Worm (Caenorhabditis elegans) whole organism, dauer: ENCODE data around the gene csp-2.
A peak's percentile ranks its signal among the peaks of the same experiment; 100 is the strongest.
"Not testable (repeated sequence)": the region's sequence is repeated elsewhere in the genome, so short reads cannot be mapped to it uniquely, and the experiment has no call there.

Experiments used
- unc-62 ChIP-seq: sonication (generic microtip); optimal IDR thresholded peaks from 2 replicates; lab custom pipeline; 2017; ENCODE audit warnings: missing biosample characterization, missing genetic modification reagents, missing genetic modification characterization

Gene csp-2

DNA sequence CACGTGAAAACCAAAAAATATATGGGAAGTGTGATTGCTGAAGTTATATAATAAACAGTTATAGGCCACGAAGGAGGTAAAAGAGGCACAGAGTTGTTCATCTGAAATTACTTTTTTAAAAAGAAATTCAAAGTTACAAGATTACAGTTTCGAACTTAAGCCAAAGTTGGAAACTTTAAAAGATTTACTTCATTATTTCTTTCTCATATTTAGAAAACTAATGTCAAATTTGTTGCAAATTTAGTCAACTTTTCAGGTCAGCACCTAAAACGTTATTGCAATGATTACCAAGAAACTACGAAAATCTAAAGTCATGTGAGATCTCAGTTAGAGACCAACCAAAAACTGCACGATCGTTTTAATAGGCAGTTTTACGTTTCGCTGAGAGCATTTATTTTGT, 3.9 kb upstream of the csp-2 start, which contains the start of gene srv-25:
Gene srv-25 (minus strand): TSS at position 101 of the 400 bp plus-strand sequence.
- no peak for TF ChIP-seq unc-62 (GFP tag; lab: Kevin White, UChicago)

DNA sequence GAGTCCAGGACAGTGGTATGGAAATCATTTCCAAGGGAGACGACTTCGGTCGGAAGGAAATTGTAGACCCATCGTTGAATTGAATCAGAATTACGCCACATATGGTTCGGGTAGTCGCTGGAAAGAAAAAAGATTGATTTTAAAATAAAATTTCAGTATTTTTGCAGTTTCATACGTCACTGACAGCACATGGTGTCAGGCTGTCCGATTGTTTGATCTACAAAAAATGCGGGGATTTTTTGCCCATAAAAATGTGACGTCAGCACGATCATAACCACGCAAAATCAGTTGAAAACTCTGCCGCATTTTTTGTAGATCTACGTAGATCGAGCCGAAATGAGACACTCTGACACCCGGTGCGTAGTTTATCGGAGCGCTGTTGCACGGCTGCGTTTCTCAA, 9.8 kb downstream of the csp-2 start, which contains the start of gene Y73B6BL.12:
Gene Y73B6BL.12 (minus strand): TSS at position 101 of the 400 bp plus-strand sequence.
- TF ChIP-seq unc-62 (GFP tag; lab: Kevin White, UChicago): not testable (repeated sequence)

DNA sequence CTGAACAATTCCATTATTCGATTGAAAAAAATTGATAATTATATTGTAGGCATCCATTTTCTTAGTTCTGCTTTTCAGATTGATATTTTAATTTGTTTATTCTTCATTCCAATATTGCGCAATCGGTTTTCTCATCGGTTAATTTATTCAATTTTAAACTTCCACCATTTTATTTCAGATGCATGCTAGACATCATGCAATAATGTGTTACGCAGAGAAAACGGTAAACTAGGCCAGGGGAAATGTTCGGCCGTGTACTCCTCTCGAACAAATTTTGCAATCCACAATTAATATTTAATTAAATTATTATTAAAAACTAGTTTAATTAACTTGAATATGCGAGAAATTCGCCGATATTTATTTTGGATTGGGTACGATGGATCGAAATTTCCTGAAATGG, 14.1 kb downstream of the csp-2 start, which contains the start of gene Y73B6BL.29:
Gene Y73B6BL.29 (plus strand): TSS at position 263 of the 400 bp plus-strand sequence.
- TF ChIP-seq unc-62 (GFP tag; lab: Kevin White, UChicago): no peak

DNA sequence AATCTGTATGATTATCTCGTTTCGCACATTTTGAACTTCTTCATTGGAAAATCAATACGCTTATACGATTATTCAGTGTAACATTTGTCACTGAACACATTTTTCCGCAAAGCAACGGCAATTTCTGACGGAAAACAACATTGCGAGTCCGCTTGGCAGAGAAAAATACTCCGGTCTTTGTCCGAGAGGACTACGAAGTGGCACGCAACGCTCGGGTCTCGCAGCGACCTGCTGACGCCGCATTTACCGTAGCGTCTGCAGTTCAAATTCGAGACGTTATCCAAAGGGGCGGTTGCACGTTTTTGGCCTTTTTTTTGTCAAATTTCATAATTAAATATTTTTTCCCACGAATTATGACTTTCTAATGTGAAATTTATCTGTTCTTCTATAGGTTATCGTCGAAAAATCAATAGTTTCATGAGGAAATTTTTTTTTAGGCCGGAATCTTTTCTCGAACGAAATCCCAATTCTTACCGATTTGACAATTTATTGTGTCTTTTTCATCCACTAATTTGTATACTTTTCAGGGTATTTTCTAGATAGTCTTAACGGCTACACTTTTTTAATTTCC, 16.2 kb downstream of the csp-2 start, which contains the start of gene sqd-1:
Gene sqd-1 (plus strand): TSS at position 521 of the 571 bp plus-strand sequence.
- TF ChIP-seq unc-62 (GFP tag; lab: Kevin White, UChicago): no peak

DNA sequence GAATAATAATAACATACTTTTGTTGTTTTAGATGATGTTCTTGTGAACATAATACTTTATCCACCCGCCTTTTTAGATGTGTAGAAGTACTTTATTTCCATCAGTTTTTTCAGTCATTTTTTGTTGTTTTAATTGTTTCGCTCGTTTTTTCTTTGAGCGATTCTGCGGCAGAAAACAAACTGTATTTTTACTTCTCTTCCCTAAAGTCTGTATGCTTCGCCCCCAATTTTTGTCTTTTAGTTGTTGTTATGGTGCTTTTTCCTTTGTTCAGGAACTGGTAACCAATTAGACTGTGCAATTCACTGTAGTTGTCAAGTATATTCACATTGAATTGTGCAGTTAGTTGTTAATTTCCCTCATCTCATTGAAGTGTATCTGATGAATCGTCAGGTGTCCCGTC, 18.2 kb downstream of the csp-2 start:
- no peak for TF ChIP-seq unc-62 (GFP tag; lab: Kevin White, UChicago)

DNA sequence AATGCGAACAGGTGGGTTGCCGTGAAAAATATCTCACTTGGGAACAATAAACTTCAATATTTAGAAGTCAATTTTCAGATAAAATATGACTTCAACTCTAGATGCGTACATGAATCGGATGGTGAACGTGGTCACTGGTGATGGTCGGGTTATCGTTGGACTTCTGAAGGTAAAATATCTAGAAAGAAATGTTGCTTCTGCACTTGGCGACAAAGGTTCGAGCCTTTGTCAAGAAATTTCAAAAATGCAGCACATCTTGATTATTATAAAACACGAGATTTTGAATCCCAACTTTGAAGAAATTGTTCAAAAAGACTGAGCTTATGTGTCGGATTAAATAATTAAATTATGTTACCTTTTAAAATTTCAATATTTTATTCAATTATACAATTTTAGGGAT, 18.9 kb downstream of the csp-2 start, which contains the start of gene lsm-8:
Gene lsm-8 (plus strand): TSS at position 79 of the 400 bp plus-strand sequence.
- no peak for TF ChIP-seq unc-62 (GFP tag; lab: Kevin White, UChicago)

DNA sequence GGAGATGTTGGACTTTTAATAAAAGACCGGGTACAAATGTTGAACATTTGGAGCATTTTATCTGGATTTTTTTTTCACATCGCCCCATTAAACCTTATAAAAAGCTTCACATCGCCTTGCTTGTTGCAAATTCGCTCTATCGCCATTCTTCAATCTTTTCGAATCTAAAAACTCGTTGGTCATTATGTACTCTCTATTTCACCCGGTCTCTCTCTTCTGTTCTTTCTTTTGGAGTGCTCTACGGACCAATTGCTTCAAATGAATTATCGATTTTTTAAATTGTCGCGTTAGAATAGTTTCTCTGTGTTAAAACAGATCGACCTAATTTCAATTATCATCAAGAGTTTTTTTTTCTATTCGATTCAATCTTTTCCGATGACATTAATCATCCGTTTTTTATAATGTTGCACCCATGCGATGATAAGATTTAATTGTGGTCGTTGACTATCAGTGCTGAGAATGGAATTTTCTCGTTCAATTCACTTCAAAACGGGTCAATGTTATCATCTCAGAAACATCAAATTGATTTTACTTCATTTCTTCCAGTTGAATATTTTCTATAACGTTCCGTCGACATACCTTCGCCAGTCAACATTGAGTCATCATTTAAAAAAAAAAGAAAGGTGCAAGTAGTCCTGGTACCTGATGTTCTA, 19.9 kb downstream of the csp-2 start:
- TF ChIP-seq unc-62 (GFP tag; lab: Kevin White, UChicago): no peak

DNA sequence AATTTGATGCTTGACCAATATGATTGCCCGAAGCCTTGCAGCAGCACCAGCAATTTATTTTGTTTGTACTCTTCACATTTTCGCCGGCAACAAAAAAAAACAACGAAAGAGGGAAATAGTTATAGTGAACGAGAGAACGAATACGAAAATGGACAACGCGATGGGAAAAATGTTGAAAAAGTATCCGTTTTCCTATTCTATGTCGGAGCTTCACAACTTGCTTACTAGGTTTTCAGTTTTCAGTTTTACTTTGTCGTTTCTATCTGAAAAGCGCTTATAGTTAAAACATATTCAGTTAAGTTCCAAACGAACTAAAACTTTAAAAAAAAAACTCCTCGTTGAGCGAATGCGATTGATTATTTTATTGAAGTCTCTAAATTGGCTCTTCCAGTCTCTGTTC, 20.7 kb downstream of the csp-2 start:
- no peak for TF ChIP-seq unc-62 (GFP tag; lab: Kevin White, UChicago)

DNA sequence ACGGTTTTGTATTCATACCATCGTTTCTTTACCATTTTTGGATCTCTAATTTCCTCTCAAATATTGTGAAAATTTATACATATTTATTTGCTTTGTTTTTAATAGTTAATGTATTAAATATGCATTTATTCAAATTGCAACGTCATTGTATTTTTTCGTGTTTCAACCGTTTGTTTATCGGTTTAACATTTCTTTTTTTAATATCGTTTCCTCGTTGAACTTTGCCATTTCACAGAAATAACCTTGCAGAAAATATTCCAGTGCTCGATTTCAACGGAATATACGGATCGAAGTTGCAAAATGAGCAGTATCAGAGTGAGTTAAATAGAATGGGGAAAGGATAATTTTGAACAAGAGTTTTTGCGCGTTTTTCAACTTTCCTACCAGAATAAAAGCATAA, 21.8 kb downstream of the csp-2 start, which contains the start of gene seu-1:
Gene seu-1 (plus strand): TSS at position 301 of the 400 bp plus-strand sequence.
- no peak for TF ChIP-seq unc-62 (GFP tag; lab: Kevin White, UChicago)

DNA sequence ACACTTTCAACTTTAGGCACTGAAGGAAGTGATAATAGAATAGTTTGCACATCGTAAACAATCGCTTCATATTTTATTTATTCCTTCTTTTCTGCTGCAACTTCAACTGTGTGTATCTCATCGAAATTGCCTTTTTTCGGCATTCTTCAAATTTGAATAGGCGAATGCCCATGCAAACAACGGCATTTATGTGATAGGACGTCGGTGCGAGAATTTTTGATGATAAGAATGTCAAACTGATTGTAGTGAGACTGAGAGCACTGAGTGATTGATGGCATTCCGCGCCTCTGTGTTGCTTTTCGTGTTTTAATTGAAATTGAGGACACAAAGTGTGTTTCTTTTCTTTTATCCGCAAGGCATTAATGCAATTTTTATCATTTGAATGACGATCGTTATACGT, 23.3 kb downstream of the csp-2 start:
- no peak for TF ChIP-seq unc-62 (GFP tag; lab: Kevin White, UChicago)

DNA sequence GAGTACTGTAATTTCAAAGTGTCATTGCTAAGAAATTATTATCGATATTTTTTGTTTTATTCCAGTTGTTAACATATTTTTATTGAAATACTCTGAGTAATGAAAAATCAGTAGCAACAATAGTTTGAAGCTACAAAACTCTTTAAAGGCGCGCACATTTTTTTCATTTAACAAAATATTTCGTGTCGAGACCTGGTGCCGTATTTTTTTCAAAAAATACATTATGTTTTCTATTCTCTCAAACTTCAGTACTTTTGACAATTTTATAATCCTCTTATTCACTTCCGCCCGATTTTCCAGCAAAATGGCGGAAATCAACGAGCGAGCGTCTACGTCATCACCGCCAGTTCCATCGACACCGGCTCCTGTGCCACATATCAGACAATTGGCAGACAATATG, 26.4 kb downstream of the csp-2 start, which contains the start of gene blos-2:
Gene blos-2 (plus strand): TSS at position 301 of the 400 bp plus-strand sequence.
- TF ChIP-seq unc-62 (GFP tag; lab: Kevin White, UChicago): no peak

DNA sequence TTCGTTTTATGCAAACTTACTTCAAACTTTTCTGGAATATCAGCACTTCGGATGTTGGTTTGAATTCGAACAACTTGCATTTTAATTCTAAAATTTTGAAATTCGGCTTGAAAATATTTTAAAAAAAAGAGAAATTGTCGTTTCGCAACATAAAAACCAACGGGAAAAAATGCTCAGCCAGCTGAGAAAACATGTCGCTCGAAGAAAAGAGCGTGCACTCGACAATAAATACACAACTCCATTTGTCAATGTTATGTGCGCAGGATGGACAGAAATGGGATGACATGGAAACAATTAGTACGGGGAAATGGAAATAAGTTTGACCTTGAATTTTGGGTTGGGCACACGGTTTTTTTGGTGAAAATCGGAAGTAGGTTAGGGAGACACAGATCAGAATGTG, 28.4 kb downstream of the csp-2 start, which contains the start of gene mif-4:
Gene mif-4 (minus strand): TSS at position 87 of the 400 bp plus-strand sequence.
- no peak for TF ChIP-seq unc-62 (GFP tag; lab: Kevin White, UChicago)

DNA sequence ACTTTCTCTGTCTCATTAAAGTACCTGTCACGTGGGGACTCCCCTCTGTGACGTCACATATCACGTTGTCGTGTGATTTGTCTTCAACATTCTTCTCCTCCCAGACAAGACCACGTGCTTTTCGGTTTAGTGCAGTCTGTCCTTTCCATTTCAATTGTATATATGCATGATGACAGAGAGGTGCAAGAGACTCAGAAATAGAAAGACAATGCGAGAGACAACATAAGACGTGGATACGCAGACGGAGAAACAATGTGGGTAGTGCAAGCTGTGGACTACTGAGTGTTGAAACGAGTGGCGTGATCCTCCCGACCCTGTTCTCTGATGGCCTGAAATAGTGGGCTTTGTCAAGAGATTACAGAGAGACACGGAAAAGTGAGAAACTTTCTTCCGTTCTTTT, 29.2 kb downstream of the csp-2 start:
- peak; percentile 21 for TF ChIP-seq unc-62 (GFP tag; lab: Kevin White, UChicago)

DNA sequence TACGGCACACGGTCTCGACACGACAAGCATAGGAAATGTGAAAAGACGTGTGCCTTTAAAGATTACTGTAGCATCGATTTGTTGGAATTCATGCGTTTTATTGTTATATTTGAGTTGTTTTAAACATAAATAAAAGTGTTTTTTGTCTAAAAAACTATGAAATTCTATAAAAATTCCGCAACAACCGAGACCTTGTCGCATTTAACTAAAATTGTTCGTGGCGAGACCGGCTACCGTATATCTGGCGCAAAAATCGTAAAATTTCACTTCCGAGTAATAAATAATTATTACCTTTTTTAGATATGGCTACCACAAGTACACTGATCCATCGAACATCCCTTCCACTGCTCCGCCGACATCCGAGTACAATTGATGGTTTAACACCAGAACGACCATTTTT, 29.8 kb downstream of the csp-2 start, which contains the start of gene ipla-6:
Gene ipla-6 (plus strand): TSS at position 301 of the 400 bp plus-strand sequence.
- no peak for TF ChIP-seq unc-62 (GFP tag; lab: Kevin White, UChicago)

DNA sequence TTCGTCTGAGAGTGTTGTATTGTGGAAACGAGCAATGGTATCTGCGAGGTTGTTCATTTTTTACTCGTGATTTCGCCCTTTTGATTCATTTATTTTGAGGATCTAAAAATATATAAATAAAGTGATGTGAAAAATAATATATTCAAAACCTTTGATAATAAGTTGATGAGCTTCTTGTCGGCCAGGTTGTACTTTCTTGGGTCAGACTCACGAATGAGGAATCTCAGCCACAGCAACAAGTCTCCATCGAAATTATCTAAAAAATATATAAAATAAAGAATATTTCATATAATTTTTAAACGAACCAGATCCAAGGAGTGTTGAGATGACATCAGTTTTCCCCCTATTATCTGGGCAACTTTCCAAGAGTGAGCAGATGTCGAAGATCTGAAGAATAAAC, 34.9 kb downstream of the csp-2 start, which contains the start of gene Y73B6BL.288:
Gene Y73B6BL.288 (minus strand): TSS at position 101 of the 400 bp plus-strand sequence.
- TF ChIP-seq unc-62 (GFP tag; lab: Kevin White, UChicago): no peak

DNA sequence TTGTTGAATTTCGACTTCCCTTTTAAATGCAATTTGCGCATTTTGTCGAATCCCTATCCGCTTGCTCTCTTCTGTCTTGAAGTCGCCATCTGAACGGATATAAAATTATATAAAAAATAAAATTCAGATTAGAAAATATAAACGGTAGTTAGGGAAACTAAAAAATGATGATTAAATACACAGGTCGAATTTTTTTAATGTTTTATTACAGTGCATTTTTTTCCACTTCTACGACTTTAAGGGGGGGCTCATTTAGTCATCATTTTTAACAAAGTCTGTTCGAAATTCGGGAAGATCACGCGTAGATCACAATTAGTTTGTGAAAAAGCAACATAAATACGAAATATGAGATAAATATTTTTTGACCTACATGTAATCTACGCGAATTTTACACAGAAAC, 35.3 kb downstream of the csp-2 start, which contains the start of gene Y73B6BL.14:
Gene Y73B6BL.14 (minus strand): TSS at position 101 of the 400 bp plus-strand sequence.
- TF ChIP-seq unc-62 (GFP tag; lab: Kevin White, UChicago): no peak
